Worm (Caenorhabditis elegans) whole organism, L1 larva: ENCODE data around the gene srh-141.

Source experiments
- C04F5.9 ChIP-seq: sonication (generic microtip); optimal IDR thresholded peaks from 2 replicates; lab custom pipeline; 2016; ENCODE audit warnings: missing genetic modification characterization, missing compliant biosample characterization
- C16A3.4 ChIP-seq: fragments of 150-350 bp; optimal IDR thresholded peaks from 2 replicates; lab custom pipeline; 2014; ENCODE audit warnings: missing biosample characterization, missing genetic modification characterization
- F16B12.6 ChIP-seq: fragments of 150-350 bp; optimal IDR thresholded peaks from 2 replicates; lab custom pipeline; 2014; ENCODE audit warnings: missing biosample characterization, missing genetic modification characterization
- Y116A8C.19 ChIP-seq: sonication (generic microtip); optimal IDR thresholded peaks from 2 replicates; lab custom pipeline; 2016; ENCODE audit warnings: missing compliant biosample characterization, missing genetic modification characterization, borderline replicate concordance
- aly-2 ChIP-seq: fragments of 150-350 bp; optimal IDR thresholded peaks from 2 replicates; lab custom pipeline; 2014; ENCODE audit warnings: missing biosample characterization, missing genetic modification characterization
- ama-1 ChIP-seq: fragments of 150-350 bp; optimal IDR thresholded peaks from 2 replicates; lab custom pipeline; 2014
- blmp-1 ChIP-seq: fragments of 150-350 bp; optimal IDR thresholded peaks from 2 replicates; lab custom pipeline; 2014; ENCODE audit warnings: missing biosample characterization, missing genetic modification characterization
- ceh-82 ChIP-seq, 3 experiments: fragments of 150-350 bp in 1 of 3; sonication (generic microtip) in 2 of 3; optimal IDR thresholded peaks; 2 replicates each; lab custom pipeline; 2014 to 2017; ENCODE audit warnings: missing biosample characterization in 3 of 3, missing genetic modification characterization in 3 of 3
- ceh-88 ChIP-seq: fragments of 200-800 bp; sonication (Bioruptor generic); IDR thresholded peaks from 2 replicates; pipeline ENCODE4 v1.3.6; 2022; ENCODE audit warnings: missing genetic modification characterization, missing compliant biosample characterization
- ces-1 ChIP-seq: fragments of 150-350 bp; optimal IDR thresholded peaks from 2 replicates; lab custom pipeline; 2014; ENCODE audit warnings: missing biosample characterization, missing genetic modification reagents, missing genetic modification characterization
- dpl-1 ChIP-seq, 3 experiments: fragments of 150-350 bp in 2 of 3; sonication (generic microtip) in 1 of 3; optimal IDR thresholded peaks; 2 replicates each; lab custom pipeline; 2014 to 2017; ENCODE audit warnings: missing biosample characterization in 3 of 3, missing genetic modification characterization in 3 of 3, missing genetic modification reagents in 3 of 3
- dsc-1 ChIP-seq: sonication (generic microtip); optimal IDR thresholded peaks from 2 replicates; lab custom pipeline; 2016; ENCODE audit warnings: mild to moderate bottlenecking, missing genetic modification characterization, missing compliant biosample characterization
- egl-27 ChIP-seq, 2 experiments: fragments of 150-350 bp in 1 of 2; sonication (generic microtip); optimal IDR thresholded peaks; 3 replicates each; lab custom pipeline; 2017 to 2018; ENCODE audit warnings: missing biosample characterization in 2 of 2, missing genetic modification characterization in 2 of 2, missing genetic modification reagents in 2 of 2
- elt-3 ChIP-seq, 6 experiments: fragments of 150-350 bp in 1 of 6; sonication (generic microtip); optimal IDR thresholded peaks; 2 replicates each; lab custom pipeline; 2017 to 2018; ENCODE audit warnings: missing biosample characterization in 6 of 6, missing genetic modification characterization in 6 of 6, inconsistent platforms in 1 of 6
- fos-1 ChIP-seq: fragments of 150-350 bp; optimal IDR thresholded peaks from 2 replicates; lab custom pipeline; 2014; ENCODE audit warnings: missing biosample characterization, missing genetic modification characterization
- hlh-4 ChIP-seq: sonication (generic microtip); optimal IDR thresholded peaks from 2 replicates; lab custom pipeline; 2016; ENCODE audit warnings: mild to moderate bottlenecking, missing genetic modification characterization, missing compliant biosample characterization
- hpl-2 ChIP-seq: fragments of 150-350 bp; optimal IDR thresholded peaks from 2 replicates; lab custom pipeline; 2014; ENCODE audit warnings: missing biosample characterization, missing genetic modification reagents, missing genetic modification characterization
- jun-1 ChIP-seq: fragments of 150-350 bp; optimal IDR thresholded peaks from 2 replicates; lab custom pipeline; 2014; ENCODE audit warnings: missing biosample characterization, missing genetic modification reagents, missing genetic modification characterization
- lin-15B ChIP-seq: fragments of 150-350 bp; sonication (generic microtip); optimal IDR thresholded peaks from 3 replicates; lab custom pipeline; 2014; ENCODE audit warnings: missing biosample characterization, missing genetic modification characterization
- lir-3 ChIP-seq: sonication (generic microtip); optimal IDR thresholded peaks from 2 replicates; lab custom pipeline; 2016; ENCODE audit warnings: mild to moderate bottlenecking, missing genetic modification characterization, moderate library complexity, missing compliant biosample characterization; ENCODE audit not compliant: poor library complexity
- lsy-2 ChIP-seq, 2 experiments: fragments of 150-350 bp; optimal IDR thresholded peaks; 2 replicates each; lab custom pipeline; 2014; ENCODE audit warnings: missing biosample characterization in 2 of 2, missing genetic modification characterization in 2 of 2
- mdl-1 ChIP-seq, 2 experiments: fragments of 150-350 bp; optimal IDR thresholded peaks; 2 replicates each; lab custom pipeline; 2014 to 2017; ENCODE audit warnings: missing biosample characterization in 2 of 2, missing genetic modification characterization in 2 of 2, inconsistent platforms in 1 of 2
- mep-1 ChIP-seq: fragments of 150-350 bp; optimal IDR thresholded peaks from 2 replicates; lab custom pipeline; 2014; ENCODE audit warnings: missing biosample characterization, missing genetic modification characterization
- nhr-11 ChIP-seq: fragments of 150-350 bp; optimal IDR thresholded peaks from 2 replicates; lab custom pipeline; 2014; ENCODE audit warnings: missing biosample characterization, missing genetic modification characterization
- nhr-12 ChIP-seq: sonication (generic microtip); optimal IDR thresholded peaks from 2 replicates; lab custom pipeline; 2017; ENCODE audit warnings: missing biosample characterization, missing genetic modification characterization
- nhr-237 ChIP-seq: fragments of 150-350 bp; optimal IDR thresholded peaks from 2 replicates; lab custom pipeline; 2014; ENCODE audit warnings: missing biosample characterization, missing genetic modification characterization
- nhr-28 ChIP-seq: fragments of 150-350 bp; optimal IDR thresholded peaks from 2 replicates; lab custom pipeline; 2014; ENCODE audit warnings: missing biosample characterization, missing genetic modification characterization
- nhr-47 ChIP-seq: sonication (generic microtip); optimal IDR thresholded peaks from 2 replicates; lab custom pipeline; 2016; ENCODE audit warnings: mild to moderate bottlenecking, missing genetic modification characterization, moderate library complexity, missing compliant biosample characterization
- nhr-90 ChIP-seq: sonication (generic microtip); optimal IDR thresholded peaks from 2 replicates; lab custom pipeline; 2016; ENCODE audit warnings: mild to moderate bottlenecking, missing genetic modification characterization, missing compliant biosample characterization; ENCODE audit not compliant: poor library complexity
- pax-3 ChIP-seq: fragments of 200-800 bp; sonication (Bioruptor generic); optimal IDR thresholded peaks from 2 replicates; lab custom pipeline; 2018; ENCODE audit warnings: mild to moderate bottlenecking, missing genetic modification characterization, moderate library complexity, missing compliant biosample characterization
- skn-1 ChIP-seq: fragments of 150-350 bp; optimal IDR thresholded peaks from 2 replicates; lab custom pipeline; 2014; ENCODE audit warnings: missing biosample characterization, missing genetic modification characterization
- sox-4 ChIP-seq: sonication (generic microtip); optimal IDR thresholded peaks from 2 replicates; lab custom pipeline; 2016; ENCODE audit warnings: missing genetic modification characterization, missing compliant biosample characterization
- sptf-1 ChIP-seq: fragments of 150-350 bp; optimal IDR thresholded peaks from 2 replicates; lab custom pipeline; 2014; ENCODE audit warnings: missing biosample characterization, missing genetic modification characterization
- sup-37 ChIP-seq: fragments of 200-800 bp; sonication (Bioruptor generic); optimal IDR thresholded peaks from 2 replicates; lab custom pipeline; 2018; ENCODE audit warnings: mild to moderate bottlenecking, missing genetic modification characterization, missing compliant biosample characterization
- tlp-1 ChIP-seq: fragments of 150-350 bp; optimal IDR thresholded peaks from 2 replicates; lab custom pipeline; 2014; ENCODE audit warnings: missing biosample characterization, missing genetic modification characterization
- unc-130 ChIP-seq: fragments of 150-350 bp; optimal IDR thresholded peaks from 2 replicates; lab custom pipeline; 2017; ENCODE audit warnings: missing biosample characterization, missing genetic modification characterization, inconsistent platforms
- unc-30 ChIP-seq: sonication (generic microtip); optimal IDR thresholded peaks from 2 replicates; lab custom pipeline; 2017; ENCODE audit warnings: missing biosample characterization, missing genetic modification characterization
- unc-86 ChIP-seq: sonication (generic microtip); optimal IDR thresholded peaks from 2 replicates; lab custom pipeline; 2016; ENCODE audit warnings: missing genetic modification characterization, missing compliant biosample characterization
- unc-98 ChIP-seq: fragments of 200-800 bp; sonication (Bioruptor generic); IDR thresholded peaks from 2 replicates; pipeline ENCODE4 v1.3.6; 2022; ENCODE audit warnings: missing genetic modification characterization, missing compliant biosample characterization
- xbp-1 ChIP-seq: sonication (generic microtip); optimal IDR thresholded peaks from 2 replicates; lab custom pipeline; 2016; ENCODE audit warnings: missing genetic modification characterization, missing compliant biosample characterization
- zag-1 ChIP-seq: fragments of 150-350 bp; optimal IDR thresholded peaks from 2 replicates; lab custom pipeline; 2014; ENCODE audit warnings: missing biosample characterization, missing genetic modification characterization

The srh-141 gene

ce11 chrV:16433471-16433870 is 10.3 kb upstream of the srh-141 start, which contains the start of gene clec-234:
Gene clec-234 (minus strand): TSS chrV:16433571.
- no peak for TF ChIP-seq unc-98
- no peak for TF ChIP-seq fos-1 (tag; lab: Kevin White, UChicago)
- no peak for TF ChIP-seq nhr-28 (tag; lab: Kevin White, UChicago)
- no peak for TF ChIP-seq dpl-1 (GFP tag; optimal IDR thresholded peaks at IDR 0.05; lab: Kevin White, UChicago)
- no peak for TF ChIP-seq hpl-2
- TF ChIP-seq pax-3 (tag; lab: Kevin White, UChicago): no peak
- TF ChIP-seq elt-3 (tag; optimal IDR thresholded peaks at IDR 0.05; lab: Kevin White, UChicago): no peak
- no peak for TF ChIP-seq ces-1 (GFP tag; lab: Kevin White, UChicago)
- TF ChIP-seq nhr-47: no peak
- TF ChIP-seq nhr-11 (tag; lab: Kevin White, UChicago): no peak
- no peak for TF ChIP-seq aly-2
- TF ChIP-seq skn-1 (tag; lab: Kevin White, UChicago): no peak
- TF ChIP-seq egl-27 (tag; optimal IDR thresholded peaks at IDR 0.05; lab: Kevin White, UChicago): no peak
- TF ChIP-seq unc-30 (tag; lab: Kevin White, UChicago): no peak
- no peak for TF ChIP-seq lsy-2 (tag; optimal IDR thresholded peaks at IDR 0.05; lab: Kevin White, UChicago)
- no peak for TF ChIP-seq C04F5.9
- TF ChIP-seq nhr-90 (tag; lab: Kevin White, UChicago): no peak
- no peak for TF ChIP-seq F16B12.6 (tag; lab: Kevin White, UChicago)
- no peak for TF ChIP-seq hlh-4 (tag; lab: Kevin White, UChicago)

ce11 chrV:16435510-16435909 is 8.2 kb upstream of the srh-141 start, which contains the start of the genes F26D2.13 and F26D2.14:
Gene F26D2.13 (minus strand): TSS chrV:16435610.
Gene F26D2.14 (plus strand): TSS chrV:16435855.
- TF ChIP-seq hpl-2 (no peak), xbp-1 (tag; lab: Kevin White, UChicago) (no peak), ama-1 (no peak), unc-130 (tag; lab: Kevin White, UChicago) (no peak), egl-27 (tag; optimal IDR thresholded peaks at IDR 0.05; lab: Kevin White, UChicago) (no peak), dpl-1 (GFP tag; optimal IDR thresholded peaks at IDR 0.05; lab: Kevin White, UChicago) (no peak), tlp-1 (tag; lab: Kevin White, UChicago) (no peak), C16A3.4 (tag; lab: Kevin White, UChicago) (no peak), mep-1 (tag; lab: Kevin White, UChicago) (no peak), pax-3 (tag; lab: Kevin White, UChicago) (no peak), Y116A8C.19 (tag; lab: Kevin White, UChicago) (no peak), lir-3 (tag; lab: Kevin White, UChicago) (no peak), nhr-12 (tag; lab: Kevin White, UChicago) (no peak), mdl-1 (tag; optimal IDR thresholded peaks at IDR 0.05; lab: Kevin White, UChicago) (no peak), ceh-82 (tag; optimal IDR thresholded peaks at IDR 0.05; lab: Kevin White, UChicago) (no peak), nhr-47 (no peak), nhr-237 (tag; lab: Kevin White, UChicago) (no peak), unc-30 (tag; lab: Kevin White, UChicago) (no peak), nhr-11 (tag; lab: Kevin White, UChicago) (no peak)

- TF ChIP-seq zag-1 (no peak), unc-98 (no peak), dsc-1 (tag; lab: Kevin White, UChicago) (no peak), ceh-88 (GFP tag; lab: Robert Waterston, UW) (no peak), lir-3 (tag; lab: Kevin White, UChicago) (no peak), ceh-82 (tag; optimal IDR thresholded peaks at IDR 0.05; lab: Kevin White, UChicago) (no peak), sup-37 (GFP tag; lab: Kevin White, UChicago) (no peak), C16A3.4 (tag; lab: Kevin White, UChicago) (no peak), unc-30 (tag; lab: Kevin White, UChicago) (no peak), tlp-1 (tag; lab: Kevin White, UChicago) (no peak), sptf-1 (tag; lab: Kevin White, UChicago) (no peak), lin-15B (no peak), jun-1 (tag; lab: Kevin White, UChicago) (no peak), sox-4 (tag; lab: Kevin White, UChicago) (no peak), blmp-1 (tag; lab: Kevin White, UChicago) (no peak), unc-86 (tag; lab: Kevin White, UChicago) (no peak)
Observed at ce11 chrV:16437546-16437945, 6.2 kb upstream of the srh-141 start, which contains the start of gene F26D2.15. Gene F26D2.15 (plus strand): TSS chrV:16437846.
